Worm (Caenorhabditis elegans): Measurements from ENCODE around the gene C06B3.16.

DNA sequence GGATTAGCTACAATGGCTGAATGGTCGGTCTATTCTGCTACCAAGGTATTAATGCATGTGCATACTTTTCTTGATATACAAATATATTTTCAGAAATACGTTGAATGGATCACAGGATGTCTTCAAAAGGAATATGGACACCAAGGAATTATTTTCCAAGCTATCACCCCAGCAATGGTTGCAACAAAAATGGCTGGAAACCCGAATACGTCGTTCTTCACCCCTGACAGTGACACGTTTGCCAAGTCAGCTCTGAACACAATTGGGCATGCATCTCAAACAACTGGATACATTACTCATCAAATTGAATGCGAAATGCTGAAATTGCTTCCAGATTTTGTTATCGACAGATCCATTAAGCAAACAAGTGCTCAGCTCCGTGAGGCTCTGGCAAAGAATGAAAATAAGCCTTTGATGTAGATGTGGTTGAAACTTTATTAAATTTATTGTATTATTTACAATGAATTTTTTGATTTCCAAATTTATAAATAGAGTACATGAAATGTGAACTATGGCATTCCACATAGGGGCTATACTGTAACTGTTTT is 23.7 kb upstream of the C06B3.16 start:
- TF ChIP-seq nhr-25 (tag; optimal IDR thresholded peaks at IDR 0.05; ENCODE audit: borderline replicate concordance, insufficient read depth) (no peak), Y48G9A.11 (GFP tag; IDR thresholded peaks at IDR 0.05) (no peak; the same call in 1 of the 2 replicates), nhr-10 (tag; optimal IDR thresholded peaks at IDR 0.05) (peak; percentile 51), lir-3 (tag; optimal IDR thresholded peaks at IDR 0.05) (no peak), mdl-1 (tag; optimal IDR thresholded peaks at IDR 0.05) (peak in 1 of 2 experiments; percentile 22), dve-1 (tag; optimal IDR thresholded peaks at IDR 0.05; ENCODE audit: insufficient read depth) (peak; percentile 28), nhr-11 (tag; optimal IDR thresholded peaks at IDR 0.05) (peak; percentile 11), hlh-11 (tag; optimal IDR thresholded peaks at IDR 0.05) (peak; percentile 70), fos-1 (tag; optimal IDR thresholded peaks at IDR 0.05) (no peak)

All from whole organism, L4 larva.